Worm (Caenorhabditis elegans) whole organism, L4 larva: ENCODE data around the gene lact-2.

Experiments used
- ceh-32 ChIP-seq: sonication (generic microtip); optimal IDR thresholded peaks from 2 replicates; lab custom pipeline; 2016; ENCODE audit warnings: mild to moderate bottlenecking, missing genetic modification characterization, missing compliant biosample characterization; ENCODE audit not compliant: poor library complexity
- ceh-82 ChIP-seq: sonication (generic microtip); optimal IDR thresholded peaks from 2 replicates; lab custom pipeline; 2017; ENCODE audit warnings: missing biosample characterization, missing genetic modification characterization
- daf-12 ChIP-seq: fragments of 150-350 bp; optimal IDR thresholded peaks from 2 replicates; lab custom pipeline; 2014; ENCODE audit warnings: missing biosample characterization, missing genetic modification reagents, missing genetic modification characterization
- dpl-1 ChIP-seq: fragments of 150-350 bp; optimal IDR thresholded peaks from 2 replicates; lab custom pipeline; 2014; ENCODE audit warnings: missing biosample characterization, missing genetic modification reagents, missing genetic modification characterization
- mdl-1 ChIP-seq, 2 experiments: fragments of 150-350 bp in 1 of 2; sonication (generic microtip) in 1 of 2; optimal IDR thresholded peaks; 2 replicates each; lab custom pipeline; 2014 to 2017; ENCODE audit warnings: missing biosample characterization in 2 of 2, missing genetic modification characterization in 2 of 2
- nhr-237 ChIP-seq: sonication (generic microtip); optimal IDR thresholded peaks from 2 replicates; lab custom pipeline; 2017; ENCODE audit warnings: missing biosample characterization, missing genetic modification characterization
- spr-3 ChIP-seq: fragments of 200-800 bp; sonication (Bioruptor generic); optimal IDR thresholded peaks from 2 replicates; lab custom pipeline; 2018; ENCODE audit warnings: mild to moderate bottlenecking, missing genetic modification characterization, missing compliant biosample characterization

DNA sequence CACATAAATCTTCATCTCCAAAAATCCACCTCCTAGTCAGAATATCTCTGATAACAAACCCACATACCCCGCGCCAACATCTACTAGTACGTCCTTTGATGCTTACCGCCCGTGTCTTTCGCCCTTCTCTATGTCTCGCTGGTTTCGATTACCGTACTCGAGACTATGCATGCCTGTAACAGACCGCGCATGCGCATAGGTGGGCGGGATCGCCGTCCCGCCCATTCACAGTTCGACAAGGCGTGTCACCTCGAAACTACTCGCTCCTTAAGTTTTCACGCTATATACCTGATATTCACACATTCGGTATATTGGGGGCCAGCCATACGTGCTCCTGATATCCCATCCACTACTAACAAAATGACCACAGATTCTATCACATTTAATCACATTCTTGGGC lies 51.8 kb downstream of the lact-2 start, which contains the start of gene pax-3:
- TF ChIP-seq ceh-82 (tag; lab: Kevin White, UChicago) (no peak), dpl-1 (no peak), nhr-237 (no peak), mdl-1 (tag; optimal IDR thresholded peaks at IDR 0.05; lab: Kevin White, UChicago) (no peak), spr-3 (GFP tag; lab: Kevin White, UChicago) (no peak), daf-12 (tag; lab: Kevin White, UChicago) (no peak), ceh-32 (tag; lab: Kevin White, UChicago) (no peak)
